Fruit fly (Drosophila melanogaster): ENCODE results near the gene yellow-c.

The yellow-c gene

DNA sequence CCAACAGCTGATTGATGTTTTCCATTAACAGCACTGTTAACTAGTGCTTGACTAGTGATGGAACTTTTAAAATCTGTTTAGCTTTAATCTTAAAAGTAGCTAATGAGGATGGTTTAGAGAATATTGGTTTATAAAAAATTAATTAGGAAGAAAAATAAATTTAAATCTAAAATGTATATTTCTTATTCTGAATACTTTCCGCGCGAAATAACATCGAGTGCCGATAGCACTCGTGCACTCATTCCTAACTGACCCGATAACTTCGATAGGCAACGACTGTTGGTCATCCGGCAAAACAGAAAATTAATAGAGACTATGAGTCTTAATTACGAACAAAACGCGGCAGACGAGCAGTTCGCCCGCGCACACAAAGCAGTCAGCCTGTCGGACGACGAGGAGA is 25.5 kb upstream of the yellow-c start, which contains the start of the genes THG and Rnmt (continued):
- TF ChIP-seq crol (GFP tag; IDR thresholded peaks at IDR 0.05) = peak; percentile 33; the same call in 1 of the 2 replicates
- TF ChIP-seq scrt (GFP tag; optimal IDR thresholded peaks at IDR 0.05) = peak; percentile 48
- TF ChIP-seq CG11695 (GFP tag; IDR thresholded peaks at IDR 0.05) = peak; percentile 69; the same call in 2 of the 3 replicates
- TF ChIP-seq CG11093 (GFP tag; IDR thresholded peaks at IDR 0.05) = peak; percentile 42; the same call in 2 of the 3 replicates
- peak; percentile 84 for TF ChIP-seq CG6272 (GFP tag; IDR thresholded peaks at IDR 0.05)
- TF ChIP-seq lab (GFP tag; optimal IDR thresholded peaks at IDR 0.05) = peak; percentile 80
- TF ChIP-seq CG11247 (GFP tag; IDR thresholded peaks at IDR 0.05) = peak; percentile 89
- peak; percentile 58 for TF ChIP-seq bowl (GFP tag; IDR thresholded peaks at IDR 0.05)
- TF ChIP-seq CG9215 (GFP tag; IDR thresholded peaks at IDR 0.05) = peak; percentile 77
- TF ChIP-seq chn (GFP tag; optimal IDR thresholded peaks at IDR 0.05) = peak; percentile 81
- peak; percentile 86 for TF ChIP-seq az2 (GFP tag; optimal IDR thresholded peaks at IDR 0.05)
- TF ChIP-seq mam (GFP tag; optimal IDR thresholded peaks at IDR 0.05) = peak; percentile 74
- peak; percentile 93 for TF ChIP-seq Ets65A (GFP tag)
- TF ChIP-seq Awh (GFP tag; IDR thresholded peaks at IDR 0.05) = peak; percentile 73
- TF ChIP-seq row (GFP tag; IDR thresholded peaks at IDR 0.05) = peak; percentile 94
- no peak for TF ChIP-seq sc (optimal IDR thresholded peaks at IDR 0.05)
- peak; percentile 61 for TF ChIP-seq sc (GFP tag; optimal IDR thresholded peaks at IDR 0.05)
- TF ChIP-seq Hsf (GFP tag; optimal IDR thresholded peaks at IDR 0.05) = peak; percentile 84
- peak; percentile 85 for TF ChIP-seq tna (GFP tag; IDR thresholded peaks at IDR 0.05; ENCODE audit: partially characterized antibody)
- TF ChIP-seq HmgZ (tag; optimal IDR thresholded peaks at IDR 0.05) = peak; percentile 90
- TF ChIP-seq Tbp (GFP tag; optimal IDR thresholded peaks at IDR 0.05) = no peak
- no peak for TF ChIP-seq corto (GFP tag; optimal IDR thresholded peaks at IDR 0.05)
- peak; percentile 35 for TF ChIP-seq CG31388 (GFP tag; optimal IDR thresholded peaks at IDR 0.05)
- peak; percentile 33 for TF ChIP-seq p53 (GFP tag; optimal IDR thresholded peaks at IDR 0.05)
- TF ChIP-seq CG31441 (GFP tag; IDR thresholded peaks at IDR 0.05) = peak; percentile 77
- TF ChIP-seq Hand (GFP tag; optimal IDR thresholded peaks at IDR 0.05) = peak; percentile 32
- peak; percentile 60 for TF ChIP-seq Sox100B (GFP tag; optimal IDR thresholded peaks at IDR 0.05)
- peak; percentile 68 to 90 for TF ChIP-seq dpn (GFP tag; optimal IDR thresholded peaks at IDR 0.05)
- TF ChIP-seq slp2 (GFP tag; optimal IDR thresholded peaks at IDR 0.05) = no peak
- peak; percentile 43 for TF ChIP-seq Hmx (GFP tag; optimal IDR thresholded peaks at IDR 0.05)
- peak; percentile 88 for TF ChIP-seq NC2β (GFP tag; optimal IDR thresholded peaks at IDR 0.05)
- TF ChIP-seq Nf-YA (GFP tag; IDR thresholded peaks at IDR 0.05) = no peak
- TF ChIP-seq HLHmδ (GFP tag; optimal IDR thresholded peaks at IDR 0.05) = no peak
- peak; percentile 90 for TF ChIP-seq CG9817 (tag; optimal IDR thresholded peaks at IDR 0.05)
- peak; percentile 84 for TF ChIP-seq CG10959 (GFP tag; IDR thresholded peaks at IDR 0.05)
- peak; percentile 76 for TF ChIP-seq CG18262 (tag; optimal IDR thresholded peaks at IDR 0.05)
- TF ChIP-seq Hey (tag; optimal IDR thresholded peaks at IDR 0.05) = no peak
- TF ChIP-seq CG34376 (GFP tag; optimal IDR thresholded peaks at IDR 0.05) = peak; percentile 61
- TF ChIP-seq sens (GFP tag) = peak; percentile 96
- peak; percentile 49 for TF ChIP-seq CG3838 (GFP tag; optimal IDR thresholded peaks at IDR 0.05)
- TF ChIP-seq CG15479 (GFP tag; optimal IDR thresholded peaks at IDR 0.05) = no peak
- peak; percentile 20 for TF ChIP-seq CG4707 (GFP tag; optimal IDR thresholded peaks at IDR 0.05)
- peak; percentile 60 for TF ChIP-seq Nf-YB (GFP tag; optimal IDR thresholded peaks at IDR 0.05)
- TF ChIP-seq salm (tag; optimal IDR thresholded peaks at IDR 0.05) = peak; percentile 51
- peak; percentile 85 for TF ChIP-seq trem (tag; optimal IDR thresholded peaks at IDR 0.05)
- no peak for TF ChIP-seq wek (GFP tag; optimal IDR thresholded peaks at IDR 0.05)
- peak; percentile 49 for TF ChIP-seq YL-1 (GFP tag; optimal IDR thresholded peaks at IDR 0.05)
- no peak for TF ChIP-seq CG15073 (GFP tag; optimal IDR thresholded peaks at IDR 0.05)
- TF ChIP-seq shn (GFP tag; optimal IDR thresholded peaks at IDR 0.05) = peak; percentile 33
- TF ChIP-seq Dek (tag; optimal IDR thresholded peaks at IDR 0.05) = peak; percentile 73
- peak; percentile 74 for TF ChIP-seq CG13894 (tag; optimal IDR thresholded peaks at IDR 0.05)
- TF ChIP-seq dan (GFP tag; IDR thresholded peaks at IDR 0.05) = peak; percentile 30; the same call in 1 of the 2 replicates

Measured in whole organism, embryonic.